Fruit fly (Drosophila melanogaster): ENCODE measurements around the gene Cyp6d5.

Gene Cyp6d5

DNA sequence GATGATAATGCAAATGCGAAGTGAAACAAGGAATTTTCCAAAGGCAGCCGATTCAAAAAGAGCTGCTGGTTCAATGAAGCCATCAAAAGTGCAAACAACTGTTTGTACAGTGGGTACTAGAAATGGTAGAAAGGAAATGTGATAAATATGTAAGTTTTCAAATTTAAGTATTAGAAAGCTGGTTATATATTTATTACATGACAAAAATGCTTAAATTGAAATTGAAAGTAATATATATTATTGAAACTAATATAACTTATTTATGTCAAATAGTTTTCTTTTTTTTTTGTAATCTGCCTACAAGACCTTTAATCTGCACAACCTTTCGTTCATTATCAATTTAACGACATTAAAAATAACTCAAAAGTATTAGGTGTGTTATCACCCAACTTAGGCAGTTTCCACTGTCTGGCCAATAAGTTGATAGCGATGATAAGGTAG is 19.7 kb downstream of the Cyp6d5 start (continued):
- TF ChIP-seq CG6683 (GFP tag; optimal IDR thresholded peaks at IDR 0.05) (no peak), Tbp (GFP tag; optimal IDR thresholded peaks at IDR 0.05) (no peak), CG16779 (GFP tag; IDR thresholded peaks at IDR 0.05) (no peak), grau (tag; optimal IDR thresholded peaks at IDR 0.05) (peak; percentile 81), CG9876 (GFP tag; optimal IDR thresholded peaks at IDR 0.05) (no peak), trh (GFP tag; optimal IDR thresholded peaks at IDR 0.05) (no peak), CG31365 (tag; optimal IDR thresholded peaks at IDR 0.05) (no peak), fru (optimal IDR thresholded peaks at IDR 0.05) (no peak), C15 (GFP tag; IDR thresholded peaks at IDR 0.05) (no peak), zen2 (GFP tag; IDR thresholded peaks at IDR 0.05; ENCODE audit: partially characterized antibody) (no peak), row (GFP tag; IDR thresholded peaks at IDR 0.05) (peak; percentile 62), CG13287 (GFP tag; IDR thresholded peaks at IDR 0.05; ENCODE audit: partially characterized antibody) (no peak), CG17361 (GFP tag; IDR thresholded peaks at IDR 0.05) (0 out of 3 replicates have a peak, but pooled peaks have one; percentile 33), Doc3 (GFP tag; IDR thresholded peaks at IDR 0.05; ENCODE audit: partially characterized antibody) (no peak), pzg (GFP tag; optimal IDR thresholded peaks at IDR 0.05) (no peak), Dad (GFP tag; optimal IDR thresholded peaks at IDR 0.05) (no peak), ind (GFP tag; optimal IDR thresholded peaks at IDR 0.05) (no peak), CG12155 (GFP tag; optimal IDR thresholded peaks at IDR 0.05) (peak; percentile 9), CG7839 (tag; optimal IDR thresholded peaks at IDR 0.05) (peak; percentile 43), p53 (GFP tag; optimal IDR thresholded peaks at IDR 0.05) (no peak), CG17385 (GFP tag; optimal IDR thresholded peaks at IDR 0.05) (peak; percentile 9), mam (GFP tag; optimal IDR thresholded peaks at IDR 0.05) (no peak), Gug (GFP tag; IDR thresholded peaks at IDR 0.05) (no peak), D19A (tag; optimal IDR thresholded peaks at IDR 0.05) (no peak), usp (GFP tag; optimal IDR thresholded peaks at IDR 0.05) (no peak), CG12391 (tag; optimal IDR thresholded peaks at IDR 0.05) (peak; percentile 20), shn (GFP tag; optimal IDR thresholded peaks at IDR 0.05) (no peak), CG32532 (GFP tag; IDR thresholded peaks at IDR 0.05) (0 out of 2 replicates have a peak, but pooled peaks have one; percentile 12), Hey (tag; optimal IDR thresholded peaks at IDR 0.05) (no peak), CG18764 (GFP tag; optimal IDR thresholded peaks at IDR 0.05) (no peak), nerfin-2 (GFP tag; IDR thresholded peaks at IDR 0.05; ENCODE audit: partially characterized antibody) (no peak), dan (GFP tag; IDR thresholded peaks at IDR 0.05) (no peak), CG18599 (GFP tag; optimal IDR thresholded peaks at IDR 0.05) (peak; percentile 56), Dp (GFP tag; optimal IDR thresholded peaks at IDR 0.05) (no peak), CG2712 (tag; optimal IDR thresholded peaks at IDR 0.05) (peak; percentile 19), nerfin-1 (tag; optimal IDR thresholded peaks at IDR 0.05) (no peak), CG8478 (optimal IDR thresholded peaks at IDR 0.05) (no peak), Sox102F (GFP tag; optimal IDR thresholded peaks at IDR 0.05) (peak; percentile 10), Neu2 (GFP tag; optimal IDR thresholded peaks at IDR 0.05; ENCODE audit: borderline replicate concordance) (no peak), CG14965 (GFP tag; optimal IDR thresholded peaks at IDR 0.05; ENCODE audit: borderline replicate concordance) (no peak), lilli (GFP tag; optimal IDR thresholded peaks at IDR 0.05) (no peak), Gsc (GFP tag; IDR thresholded peaks at IDR 0.05) (no peak), Bgb (GFP tag; IDR thresholded peaks at IDR 0.05; ENCODE audit: partially characterized antibody) (no peak), nmo (GFP tag; optimal IDR thresholded peaks at IDR 0.05) (peak; percentile 22), CG13624 (GFP tag; optimal IDR thresholded peaks at IDR 0.05) (no peak), ERR (GFP tag; optimal IDR thresholded peaks at IDR 0.05) (no peak), CG17568 (GFP tag; optimal IDR thresholded peaks at IDR 0.05) (no peak), ase (GFP tag; IDR thresholded peaks at IDR 0.05) (no peak), disco-r (GFP tag; optimal IDR thresholded peaks at IDR 0.05) (no peak), chif (GFP tag; optimal IDR thresholded peaks at IDR 0.05) (no peak), Dll (GFP tag; IDR thresholded peaks at IDR 0.05; ENCODE audit: partially characterized antibody) (no peak), Hmr (GFP tag; optimal IDR thresholded peaks at IDR 0.05) (peak; percentile 27)

Data from whole organism, embryonic.